Worm (Caenorhabditis elegans) whole organism, midembryonic: ENCODE results near the gene C24H11.2.

Experiments used
- T22C8.4 ChIP-seq: fragments of 200-800 bp; sonication (Bioruptor generic); IDR thresholded peaks from 2 replicates; pipeline ENCODE4 v1.3.6; 2022; ENCODE audit warnings: missing genetic modification characterization, missing compliant biosample characterization
- cog-1 ChIP-seq: sonication (generic microtip); optimal IDR thresholded peaks from 2 replicates; lab custom pipeline; 2016; ENCODE audit warnings: missing genetic modification characterization, missing compliant biosample characterization
- flt-1 ChIP-seq: fragments of 200-800 bp; sonication (Bioruptor generic); IDR thresholded peaks from 2 replicates; pipeline ENCODE4 v1.3.6; 2022; ENCODE audit warnings: missing genetic modification characterization, missing compliant biosample characterization
- klf-2 ChIP-seq: fragments of 200-800 bp; sonication (Bioruptor generic); conservative IDR thresholded peaks from 2 replicates; pipeline ENCODE4 v1.3.6; 2022; ENCODE audit warnings: missing genetic modification reagents, missing genetic modification characterization, missing compliant biosample characterization
- med-1 ChIP-seq: sonication (generic microtip); optimal IDR thresholded peaks from 2 replicates; lab custom pipeline; 2017; ENCODE audit warnings: missing genetic modification characterization, mild to moderate bottlenecking, missing compliant biosample characterization, antibody characterized with exemption, missing genetic modification reagents; ENCODE audit not compliant: insufficient read depth
- ref-1 ChIP-seq: fragments of 200-800 bp; sonication (Bioruptor generic); conservative IDR thresholded peaks from 2 replicates; pipeline ENCODE4 v1.3.6; 2022; ENCODE audit warnings: missing genetic modification reagents, missing genetic modification characterization, missing compliant biosample characterization
- tab-1 ChIP-seq: fragments of 200-800 bp; sonication (Bioruptor generic); IDR thresholded peaks from 2 replicates; pipeline ENCODE4 v1.3.6; 2022; ENCODE audit warnings: missing genetic modification characterization, missing compliant biosample characterization
- ztf-23 ChIP-seq: fragments of 200-800 bp; sonication (Bioruptor generic); IDR thresholded peaks from 2 replicates; pipeline ENCODE4 v1.3.6; 2022; ENCODE audit warnings: missing genetic modification reagents, missing genetic modification characterization, missing compliant biosample characterization
- ztf-29 ChIP-seq: fragments of 200-800 bp; sonication (Bioruptor generic); IDR thresholded peaks from 2 replicates; pipeline ENCODE4 v1.3.6; 2022; ENCODE audit warnings: missing genetic modification reagents, missing genetic modification characterization, missing compliant biosample characterization

The C24H11.2 gene

DNA sequence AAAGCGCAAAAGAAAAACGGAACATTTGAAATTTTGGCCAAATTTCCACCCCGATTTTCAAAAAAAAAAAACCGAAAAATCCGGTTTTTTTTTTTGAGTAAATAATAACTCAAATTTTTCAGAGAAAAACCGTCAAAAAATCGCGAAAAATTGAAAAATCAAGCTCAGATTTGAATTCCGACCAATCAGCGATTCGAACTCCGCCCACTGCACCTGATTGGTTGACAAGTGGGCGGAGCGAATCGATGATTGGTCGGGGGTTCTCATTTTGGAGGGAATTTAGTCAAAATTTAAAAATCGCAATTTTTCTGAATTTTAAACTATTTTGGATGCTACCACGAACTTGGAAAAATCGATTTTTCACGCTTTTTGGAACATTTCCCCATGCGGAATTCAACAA is 36.9 kb upstream of the C24H11.2 start:
- no peak for TF ChIP-seq ztf-23 (GFP tag; lab: Robert Waterston, UW)
- no peak for TF ChIP-seq flt-1 (GFP tag; lab: Robert Waterston, UW)
- no peak for TF ChIP-seq ztf-29
- TF ChIP-seq tab-1 (GFP tag; lab: Robert Waterston, UW), result no peak
- no peak for TF ChIP-seq T22C8.4 (GFP tag; lab: Robert Waterston, UW)
- TF ChIP-seq klf-2, result no peak
- no peak for TF ChIP-seq ref-1 (GFP tag; lab: Robert Waterston, UW)
- TF ChIP-seq med-1 (GFP tag; lab: Kevin White, UChicago), result no peak

ce11 chrIII:11826118-11826517 is 34.0 kb upstream of the C24H11.2 start, which contains the start of gene rsp-8:
TSS of gene rsp-8 (plus strand) at chrIII:11826418.
- no peak for TF ChIP-seq ztf-29
- no peak for TF ChIP-seq med-1 (GFP tag; lab: Kevin White, UChicago)
- TF ChIP-seq flt-1 (GFP tag; lab: Robert Waterston, UW), result no peak
- no peak for TF ChIP-seq ref-1 (GFP tag; lab: Robert Waterston, UW)
- no peak for TF ChIP-seq klf-2
- no peak for TF ChIP-seq ztf-23 (GFP tag; lab: Robert Waterston, UW)
- TF ChIP-seq tab-1 (GFP tag; lab: Robert Waterston, UW), result no peak
- no peak for TF ChIP-seq T22C8.4 (GFP tag; lab: Robert Waterston, UW)
- TF ChIP-seq cog-1 (tag; lab: Kevin White, UChicago), result no peak

- TF ChIP-seq ztf-23 (GFP tag; lab: Robert Waterston, UW) (peak; percentile 64; the same call in 1 of the 2 replicates), tab-1 (GFP tag; lab: Robert Waterston, UW) (peak; percentile 55; the same call in 1 of the 2 replicates), cog-1 (tag; lab: Kevin White, UChicago) (no peak), flt-1 (GFP tag; lab: Robert Waterston, UW) (peak; percentile 74), T22C8.4 (GFP tag; lab: Robert Waterston, UW) (peak; percentile 86)
These were observed 33.5 kb upstream of the C24H11.2 start for ce11 chrIII:11825654-11826053.

DNA sequence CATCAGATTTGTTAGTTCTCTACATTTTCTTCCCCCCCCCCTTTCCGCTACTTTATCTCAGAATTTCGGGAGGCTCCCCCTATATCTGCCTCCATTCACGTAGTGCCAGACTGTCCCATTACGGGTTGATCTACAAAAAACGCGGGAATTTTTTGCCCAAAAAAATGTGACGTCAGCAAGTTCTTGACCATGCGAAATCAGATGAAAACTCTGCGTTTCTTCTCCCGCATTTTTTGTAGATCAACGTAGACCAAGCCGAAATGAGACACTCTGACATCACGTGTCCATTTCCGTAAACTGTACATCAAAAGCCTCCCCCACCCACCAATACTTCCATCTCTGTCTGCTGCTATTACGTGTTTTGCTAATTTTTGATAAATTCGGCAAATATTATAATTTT is 32.4 kb upstream of the C24H11.2 start:
- TF ChIP-seq ztf-23 (GFP tag; lab: Robert Waterston, UW) (no peak), cog-1 (tag; lab: Kevin White, UChicago) (no peak)

- no peak for TF ChIP-seq ref-1 (GFP tag; lab: Robert Waterston, UW)
- no peak for TF ChIP-seq T22C8.4 (GFP tag; lab: Robert Waterston, UW)
- no peak for TF ChIP-seq med-1 (GFP tag; lab: Kevin White, UChicago)
- TF ChIP-seq ztf-23 (GFP tag; lab: Robert Waterston, UW), result no peak
- no peak for TF ChIP-seq klf-2
- TF ChIP-seq flt-1 (GFP tag; lab: Robert Waterston, UW), result no peak
- no peak for TF ChIP-seq cog-1 (tag; lab: Kevin White, UChicago)
- TF ChIP-seq ztf-29, result no peak
- TF ChIP-seq tab-1 (GFP tag; lab: Robert Waterston, UW), result no peak
These were observed 31.9 kb upstream of the C24H11.2 start for ce11 chrIII:11824088-11824487.

ce11 chrIII:11823260-11823659 is 31.1 kb upstream of the C24H11.2 start, which contains the start of gene C18D11.3:
TSS of gene C18D11.3 (plus strand) at chrIII:11823448.
- TF ChIP-seq flt-1 (GFP tag; lab: Robert Waterston, UW), result 0 out of 2 replicates have a peak, but pooled peaks have one; percentile 35
- TF ChIP-seq cog-1 (tag; lab: Kevin White, UChicago), result no peak
- TF ChIP-seq ztf-23 (GFP tag; lab: Robert Waterston, UW), result peak; percentile 66; the same call in 1 of the 2 replicates
- TF ChIP-seq T22C8.4 (GFP tag; lab: Robert Waterston, UW), result no peak
- TF ChIP-seq ref-1 (GFP tag; lab: Robert Waterston, UW), result no peak

ce11 chrIII:11822407-11822806 is 30.3 kb upstream of the C24H11.2 start, which contains the start of gene maa-1:
TSS of gene maa-1 (minus strand) at chrIII:11822526.
- TF ChIP-seq flt-1 (GFP tag; lab: Robert Waterston, UW) (no peak), tab-1 (GFP tag; lab: Robert Waterston, UW) (no peak), ztf-23 (GFP tag; lab: Robert Waterston, UW) (no peak), cog-1 (tag; lab: Kevin White, UChicago) (no peak), klf-2 (no peak), T22C8.4 (GFP tag; lab: Robert Waterston, UW) (no peak), ztf-29 (no peak), med-1 (GFP tag; lab: Kevin White, UChicago) (no peak), ref-1 (GFP tag; lab: Robert Waterston, UW) (no peak)

- TF ChIP-seq klf-2 (no peak), T22C8.4 (GFP tag; lab: Robert Waterston, UW) (no peak), tab-1 (GFP tag; lab: Robert Waterston, UW) (no peak), ref-1 (GFP tag; lab: Robert Waterston, UW) (no peak), cog-1 (tag; lab: Kevin White, UChicago) (no peak), ztf-29 (no peak), med-1 (GFP tag; lab: Kevin White, UChicago) (no peak), ztf-23 (GFP tag; lab: Robert Waterston, UW) (no peak), flt-1 (GFP tag; lab: Robert Waterston, UW) (no peak)
These were observed 25.7 kb upstream of the C24H11.2 start for ce11 chrIII:11817865-11818264.

DNA sequence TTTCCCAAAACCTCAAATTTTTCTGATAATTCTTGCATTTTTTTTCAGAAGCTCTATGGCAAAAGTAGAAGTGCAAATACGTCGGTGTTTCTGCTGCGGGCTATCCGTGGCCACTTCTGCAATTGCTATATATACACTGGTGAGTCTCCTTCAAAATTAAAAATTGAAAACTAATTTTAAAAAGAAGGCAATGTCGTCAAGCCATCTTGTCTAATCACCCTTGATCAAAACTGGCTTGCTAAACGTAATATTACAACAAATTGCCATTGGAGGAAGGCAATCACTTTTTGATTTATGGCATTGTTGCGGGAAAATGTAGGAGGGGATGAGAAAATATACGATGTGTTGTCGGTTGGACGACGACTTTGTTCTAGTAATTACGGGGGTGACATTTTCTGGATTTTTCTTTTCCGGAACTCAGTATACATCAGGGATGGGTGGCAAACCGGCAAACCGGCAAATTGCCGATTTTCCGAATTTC is 24.4 kb upstream of the C24H11.2 start, which contains the start of gene C18D11.1:
TSS of gene C18D11.1 (plus strand) at position 51 of the 481 bp plus-strand sequence.
- no peak for TF ChIP-seq klf-2
- TF ChIP-seq cog-1 (tag; lab: Kevin White, UChicago), result no peak
- TF ChIP-seq ztf-23 (GFP tag; lab: Robert Waterston, UW), result no peak
- TF ChIP-seq med-1 (GFP tag; lab: Kevin White, UChicago), result no peak
- TF ChIP-seq ref-1 (GFP tag; lab: Robert Waterston, UW), result no peak
- no peak for TF ChIP-seq ztf-29
- TF ChIP-seq tab-1 (GFP tag; lab: Robert Waterston, UW), result no peak
- no peak for TF ChIP-seq flt-1 (GFP tag; lab: Robert Waterston, UW)
- no peak for TF ChIP-seq T22C8.4 (GFP tag; lab: Robert Waterston, UW)
